Worm (Caenorhabditis elegans) whole organism, L1 larva: Measurements from ENCODE around the gene ZK1248.20.

ENCODE experiments used
- fkh-10 ChIP-seq: sonication (generic microtip); optimal IDR thresholded peaks from 2 replicates; lab custom pipeline; 2017; ENCODE audit warnings: missing biosample characterization, missing genetic modification reagents, missing genetic modification characterization
- fkh-8 ChIP-seq: sonication (generic microtip); optimal IDR thresholded peaks from 2 replicates; lab custom pipeline; 2016; ENCODE audit warnings: mild to moderate bottlenecking, missing genetic modification characterization, missing compliant biosample characterization
- isw-1 ChIP-seq: fragments of 200-800 bp; sonication (Bioruptor generic); IDR thresholded peaks from 2 replicates; pipeline ENCODE4 v1.3.6; 2022; ENCODE audit warnings: missing genetic modification characterization, missing compliant biosample characterization
- lin-13 ChIP-seq: fragments of 150-350 bp; optimal IDR thresholded peaks from 2 replicates; lab custom pipeline; 2014; ENCODE audit warnings: missing biosample characterization, missing genetic modification reagents, missing genetic modification characterization
- nhr-11 ChIP-seq: fragments of 150-350 bp; optimal IDR thresholded peaks from 2 replicates; lab custom pipeline; 2014; ENCODE audit warnings: missing biosample characterization, missing genetic modification characterization
- nhr-76 ChIP-seq: sonication (generic microtip); optimal IDR thresholded peaks from 2 replicates; lab custom pipeline; 2017; ENCODE audit warnings: missing biosample characterization, missing genetic modification characterization
- nhr-84 ChIP-seq: sonication (generic microtip); optimal IDR thresholded peaks from 2 replicates; lab custom pipeline; 2017; ENCODE audit warnings: missing biosample characterization, missing genetic modification characterization
- pax-3 ChIP-seq: fragments of 200-800 bp; sonication (Bioruptor generic); optimal IDR thresholded peaks from 2 replicates; lab custom pipeline; 2018; ENCODE audit warnings: mild to moderate bottlenecking, missing genetic modification characterization, moderate library complexity, missing compliant biosample characterization
- pqm-1 ChIP-seq: sonication (generic microtip); optimal IDR thresholded peaks from 3 replicates; lab custom pipeline; 2017; ENCODE audit warnings: missing biosample characterization, missing genetic modification characterization
- skn-1 ChIP-seq: fragments of 150-350 bp; optimal IDR thresholded peaks from 2 replicates; lab custom pipeline; 2014; ENCODE audit warnings: missing biosample characterization, missing genetic modification characterization

- no peak for TF ChIP-seq lin-13 (GFP tag; lab: Kevin White, UChicago)
- TF ChIP-seq pax-3 (tag; lab: Kevin White, UChicago), result no peak
- no peak for TF ChIP-seq skn-1
- no peak for TF ChIP-seq pqm-1
- no peak for TF ChIP-seq fkh-8
- no peak for TF ChIP-seq fkh-10
- TF ChIP-seq isw-1, result no peak
- TF ChIP-seq nhr-76 (tag; lab: Kevin White, UChicago), result no peak
- no peak for TF ChIP-seq nhr-84 (tag; lab: Kevin White, UChicago)
- TF ChIP-seq nhr-11 (tag; lab: Kevin White, UChicago), result no peak
These were observed 22.8 kb downstream of the ZK1248.20 start, which contains the start of gene ZK1248.19 for ce11 chrII:5839227-5839626.
